Fruit fly (Drosophila melanogaster): ENCODE results near the gene CG12605.

Gene CG12605

DNA sequence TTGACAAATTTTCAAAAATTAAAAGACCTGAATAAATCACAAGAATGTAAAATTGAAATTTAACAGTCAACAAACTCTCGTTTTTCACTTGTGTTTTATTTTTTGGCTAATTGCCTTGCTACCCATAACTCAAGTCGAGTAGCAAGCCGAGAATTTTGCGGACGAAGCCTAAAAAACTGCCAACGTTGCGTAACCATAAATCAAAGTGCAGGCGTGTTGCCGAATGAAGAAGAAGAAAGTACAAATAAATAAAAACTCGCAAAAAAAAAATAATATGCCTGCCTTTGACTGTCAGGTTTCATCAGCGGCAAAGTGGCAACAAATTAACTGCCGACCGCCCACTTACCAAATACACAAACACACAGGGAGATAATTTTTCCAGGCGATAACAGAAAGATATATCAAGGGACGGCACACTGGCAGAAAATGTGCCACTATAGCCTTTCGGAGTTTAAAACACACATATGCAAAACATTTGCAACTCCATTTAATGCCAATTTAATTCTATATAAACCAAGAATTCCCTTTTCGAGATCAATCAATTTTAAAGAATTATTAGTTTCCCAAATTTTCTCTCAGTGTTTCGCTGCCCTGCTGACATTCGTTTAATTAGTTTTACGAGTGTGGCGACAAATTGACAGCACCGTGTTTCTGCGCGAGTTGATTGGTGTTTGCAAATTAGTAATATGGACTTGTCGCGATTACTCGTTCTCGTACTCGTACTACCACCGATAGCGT, 36.2 kb downstream of the CG12605 start (continued):
- peak; percentile 22 for TF ChIP-seq CG4617 (GFP tag; optimal IDR thresholded peaks at IDR 0.05; ENCODE audit: borderline replicate concordance)
- peak; percentile 98 for TF ChIP-seq CG2120 (GFP tag; optimal IDR thresholded peaks at IDR 0.05)
- peak; percentile 76; the same call in 2 of the 3 replicates for TF ChIP-seq CG3726 (GFP tag; IDR thresholded peaks at IDR 0.05)
- TF ChIP-seq prd (optimal IDR thresholded peaks at IDR 0.05): no peak
- peak; percentile 89 for TF ChIP-seq prd (GFP tag; IDR thresholded peaks at IDR 0.05)
- peak; percentile 43 for TF ChIP-seq Sry-δ (GFP tag; optimal IDR thresholded peaks at IDR 0.05)
- TF ChIP-seq CG17186 (GFP tag; optimal IDR thresholded peaks at IDR 0.05): no peak
- TF ChIP-seq vvl (GFP tag; IDR thresholded peaks at IDR 0.05): peak; percentile 91
- peak; percentile 93 for TF ChIP-seq Fer1 (GFP tag; optimal IDR thresholded peaks at IDR 0.05)
- peak; percentile 87 for TF ChIP-seq tx (GFP tag; optimal IDR thresholded peaks at IDR 0.05)
- TF ChIP-seq gcm2 (GFP tag; optimal IDR thresholded peaks at IDR 0.05): peak; percentile 57
- TF ChIP-seq CG12236 (GFP tag; optimal IDR thresholded peaks at IDR 0.05): peak; percentile 35
- TF ChIP-seq Mad (GFP tag; optimal IDR thresholded peaks at IDR 0.05): peak; percentile 53
- TF ChIP-seq phol (tag; optimal IDR thresholded peaks at IDR 0.05): peak; percentile 64
- TF ChIP-seq Dek (tag; optimal IDR thresholded peaks at IDR 0.05): peak; percentile 91
- peak; percentile 69 for TF ChIP-seq CG4328 (GFP tag; optimal IDR thresholded peaks at IDR 0.05)
- no peak for TF ChIP-seq knrl (GFP tag; IDR thresholded peaks at IDR 0.05; ENCODE audit: partially characterized antibody)
- TF ChIP-seq CG6765 (GFP tag; optimal IDR thresholded peaks at IDR 0.05): peak; percentile 81
- TF ChIP-seq Abd-B (GFP tag; optimal IDR thresholded peaks at IDR 0.05): peak; percentile 68
- peak; percentile 86 for TF ChIP-seq CG12219 (GFP tag; optimal IDR thresholded peaks at IDR 0.05)
- TF ChIP-seq CG8944 (GFP tag; optimal IDR thresholded peaks at IDR 0.05): peak; percentile 86
- TF ChIP-seq sc (optimal IDR thresholded peaks at IDR 0.05): no peak
- peak; percentile 26 for TF ChIP-seq sc (GFP tag; optimal IDR thresholded peaks at IDR 0.05)
- TF ChIP-seq CG13296 (GFP tag; optimal IDR thresholded peaks at IDR 0.05): peak; percentile 89
- TF ChIP-seq Trl (optimal IDR thresholded peaks at IDR 0.05): no peak
- peak; percentile 81 for TF ChIP-seq Trl (GFP tag; optimal IDR thresholded peaks at IDR 0.05)
- TF ChIP-seq CG18619 (GFP tag; optimal IDR thresholded peaks at IDR 0.05): peak; percentile 89
- no peak for TF ChIP-seq Stat92E (GFP tag; optimal IDR thresholded peaks at IDR 0.05)
- TF ChIP-seq CG1529 (GFP tag; optimal IDR thresholded peaks at IDR 0.05): peak; percentile 56
- TF ChIP-seq CG32772 (GFP tag; IDR thresholded peaks at IDR 0.05): peak; percentile 78
- peak; percentile 47; the same call in 1 of the 2 replicates for TF ChIP-seq Gsc (GFP tag; IDR thresholded peaks at IDR 0.05)
- TF ChIP-seq grau (tag; optimal IDR thresholded peaks at IDR 0.05): peak; percentile 89
- peak; percentile 87 for TF ChIP-seq sisA (GFP tag; IDR thresholded peaks at IDR 0.05)
- no peak for TF ChIP-seq Dp (GFP tag; optimal IDR thresholded peaks at IDR 0.05)
- TF ChIP-seq wek (GFP tag; optimal IDR thresholded peaks at IDR 0.05): peak; percentile 56
- peak; percentile 92 for TF ChIP-seq CG32532 (GFP tag; IDR thresholded peaks at IDR 0.05)
- peak; percentile 50 for TF ChIP-seq CG3838 (GFP tag; optimal IDR thresholded peaks at IDR 0.05)
- TF ChIP-seq CG12155 (GFP tag; optimal IDR thresholded peaks at IDR 0.05): peak; percentile 88
- TF ChIP-seq lab (GFP tag; optimal IDR thresholded peaks at IDR 0.05): peak; percentile 95
- peak; percentile 85 for TF ChIP-seq CG34376 (GFP tag; optimal IDR thresholded peaks at IDR 0.05)
- peak; percentile 78 for TF ChIP-seq toy (GFP tag; IDR thresholded peaks at IDR 0.05)
- TF ChIP-seq E2f1 (GFP tag; IDR thresholded peaks at IDR 0.05): peak; percentile 75
- TF ChIP-seq caup (GFP tag; optimal IDR thresholded peaks at IDR 0.05; ENCODE audit: severe bottlenecking): peak; percentile 93
- peak; percentile 78 for TF ChIP-seq ab (GFP tag; optimal IDR thresholded peaks at IDR 0.05)
- TF ChIP-seq tup (GFP tag; optimal IDR thresholded peaks at IDR 0.05): peak; percentile 73
- peak; percentile 78 for TF ChIP-seq esg (GFP tag; conservative IDR thresholded peaks at IDR 0.05)
- TF ChIP-seq CG7745 (tag; optimal IDR thresholded peaks at IDR 0.05): no peak
- no peak for TF ChIP-seq CG30020 (tag; optimal IDR thresholded peaks at IDR 0.05)
- peak; percentile 79 for TF ChIP-seq Chrac-16 (GFP tag; optimal IDR thresholded peaks at IDR 0.05)
- TF ChIP-seq Lpt (GFP tag; optimal IDR thresholded peaks at IDR 0.05): no peak
